Worm (Caenorhabditis elegans): ENCODE data around the gene R04B5.1.

- TF ChIP-seq lin-13 (GFP tag; optimal IDR thresholded peaks at IDR 0.05) (peak; percentile 33), skn-1 (tag; optimal IDR thresholded peaks at IDR 0.05) (no peak), aly-2 (tag; optimal IDR thresholded peaks at IDR 0.05) (no peak), lin-15B (tag; optimal IDR thresholded peaks at IDR 0.05) (no peak), fkh-10 (GFP tag; optimal IDR thresholded peaks at IDR 0.05) (no peak), sptf-1 (tag; optimal IDR thresholded peaks at IDR 0.05) (no peak), elt-3 (tag; optimal IDR thresholded peaks at IDR 0.05) (peak in 3 of 6 experiments; percentile 7 to 49 (median 41)), lin-35 (GFP tag; optimal IDR thresholded peaks at IDR 0.05) (peak; percentile 61 to 64), unc-62 (GFP tag; optimal IDR thresholded peaks at IDR 0.05) (no peak), unc-86 (tag; optimal IDR thresholded peaks at IDR 0.05) (peak; percentile 28)
Measured at ce11 chrV:10039837-10040236, 38.3 kb downstream of the R04B5.1 start.
